Fruit fly (Drosophila melanogaster) whole organism, wandering third instar larva: ENCODE data around the gene Rpt5.

ENCODE experiments used
- Abd-B ChIP-seq: fragments of >200 bp; optimal IDR thresholded peaks from 2 replicates; lab custom pipeline; 2017; ENCODE audit warnings: missing biosample characterization, missing genetic modification characterization
- CG32264 ChIP-seq: fragments of 200-800 bp; sonication (Bioruptor generic); optimal IDR thresholded peaks from 2 replicates; lab custom pipeline; 2016; ENCODE audit warnings: missing biosample characterization, missing genetic modification characterization
- CG9705 ChIP-seq: fragments of 200-800 bp; sonication (Bioruptor generic); optimal IDR thresholded peaks from 2 replicates; lab custom pipeline; 2018; ENCODE audit warnings: missing biosample characterization, mild to moderate bottlenecking, missing genetic modification characterization
- CrebA ChIP-seq: fragments of 200-800 bp; sonication (Bioruptor generic); optimal IDR thresholded peaks from 2 replicates; lab custom pipeline; 2016; ENCODE audit warnings: missing biosample characterization, mild to moderate bottlenecking, missing genetic modification characterization, borderline replicate concordance
- Dfd ChIP-seq: fragments of >200 bp; optimal IDR thresholded peaks from 2 replicates; lab custom pipeline; 2017; ENCODE audit warnings: missing biosample characterization, missing genetic modification characterization
- Dif ChIP-seq: fragments of 200-275, 200-300 bp; sonication (Bioruptor generic); optimal IDR thresholded peaks from 2 replicates; lab custom pipeline; 2018; ENCODE audit warnings: missing biosample characterization, missing genetic modification characterization; ENCODE audit not compliant: partially characterized antibody
- GATAd ChIP-seq: sonication (Bioruptor generic); optimal IDR thresholded peaks from 2 replicates; lab custom pipeline; 2016; ENCODE audit warnings: missing biosample characterization, missing genetic modification characterization
- HLH106 ChIP-seq: fragments of 200-800 bp; optimal IDR thresholded peaks from 3 replicates; lab custom pipeline; 2019; ENCODE audit warnings: missing biosample characterization, mild to moderate bottlenecking, missing genetic modification characterization, moderate library complexity
- Hnf4 ChIP-seq: fragments of 200-800 bp; sonication (Bioruptor generic); optimal IDR thresholded peaks from 2 replicates; lab custom pipeline; 2016; ENCODE audit warnings: missing biosample characterization, mild to moderate bottlenecking, missing genetic modification characterization
- Hr78 ChIP-seq: fragments of >200 bp; optimal IDR thresholded peaks from 2 replicates; lab custom pipeline; 2017; ENCODE audit warnings: missing biosample characterization, missing genetic modification characterization
- Hr83 ChIP-seq: fragments of 200-300 bp; sonication (Bioruptor generic); optimal IDR thresholded peaks from 2 replicates; lab custom pipeline; 2016; ENCODE audit warnings: missing biosample characterization, mild to moderate bottlenecking, missing genetic modification characterization, moderate library complexity; ENCODE audit not compliant: poor library complexity, severe bottlenecking
- Jra ChIP-seq: sonication (Bioruptor generic); optimal IDR thresholded peaks from 2 replicates; lab custom pipeline; 2016; ENCODE audit warnings: missing biosample characterization, missing genetic modification characterization
- Mio ChIP-seq: sonication (Bioruptor generic); optimal IDR thresholded peaks from 2 replicates; lab custom pipeline; 2016; ENCODE audit warnings: missing biosample characterization, missing genetic modification characterization
- Myc ChIP-seq: fragments of >200 bp; optimal IDR thresholded peaks from 2 replicates; lab custom pipeline; 2017
- N ChIP-seq: fragments of >200 bp; optimal IDR thresholded peaks from 2 replicates; lab custom pipeline; 2018; ENCODE audit warnings: missing biosample characterization, missing external identifiers, missing genetic modification characterization
- OdsH ChIP-seq: fragments of 200-800 bp; sonication (Bioruptor generic); optimal IDR thresholded peaks from 2 replicates; lab custom pipeline; 2016; ENCODE audit warnings: missing biosample characterization, mild to moderate bottlenecking, missing genetic modification characterization
- Rel ChIP-seq, 2 experiments: fragments of 200-800 bp; sonication (Bioruptor generic) in 1 of 2; optimal IDR thresholded peaks; 2 replicates in 1 of 2; 3 replicates in 1 of 2; lab custom pipeline; 2016 to 2019; ENCODE audit warnings: mild to moderate bottlenecking in 2 of 2, missing biosample characterization in 2 of 2, missing genetic modification characterization in 2 of 2, moderate library complexity in 1 of 2
- Sp1 ChIP-seq: fragments of 200-800 bp; sonication (Bioruptor generic); optimal IDR thresholded peaks from 3 replicates; lab custom pipeline; 2019; ENCODE audit warnings: missing biosample characterization, mild to moderate bottlenecking, missing genetic modification characterization, moderate library complexity
- Vsx2 ChIP-seq: fragments of 200-300, 225-300 bp; sonication (Bioruptor generic); optimal IDR thresholded peaks from 2 replicates; lab custom pipeline; 2018; ENCODE audit warnings: missing biosample characterization, missing genetic modification characterization; ENCODE audit not compliant: partially characterized antibody
- br ChIP-seq: fragments of 200-800 bp; sonication (Bioruptor generic); optimal IDR thresholded peaks from 2 replicates; lab custom pipeline; 2016; ENCODE audit warnings: missing biosample characterization, missing genetic modification characterization
- brk ChIP-seq: fragments of 200-800 bp; sonication (Bioruptor generic); optimal IDR thresholded peaks from 2 replicates; lab custom pipeline; 2016; ENCODE audit warnings: missing biosample characterization, mild to moderate bottlenecking, missing genetic modification characterization
- dl ChIP-seq, 2 experiments: fragments of 175-275, 200-275 bp in 1 of 2; fragments of 200-275 bp in 1 of 2; sonication (Bioruptor generic); optimal IDR thresholded peaks; lab custom pipeline; 2018; ENCODE audit warnings: mild to moderate bottlenecking in 2 of 2, missing biosample characterization in 2 of 2, missing genetic modification characterization in 2 of 2, moderate library complexity in 2 of 2; ENCODE audit not compliant: partially characterized antibody in 2 of 2, insufficient read depth in 1 of 2
- dmrt93B ChIP-seq: fragments of 200-800 bp; sonication (Bioruptor generic); optimal IDR thresholded peaks from 2 replicates; lab custom pipeline; 2018; ENCODE audit warnings: missing biosample characterization, mild to moderate bottlenecking, missing genetic modification characterization
- dsf ChIP-seq: sonication (Bioruptor generic); optimal IDR thresholded peaks from 2 replicates; lab custom pipeline; 2016; ENCODE audit warnings: missing biosample characterization, missing genetic modification characterization, borderline replicate concordance
- ey ChIP-seq: fragments of 200-800 bp; sonication (Bioruptor generic); optimal IDR thresholded peaks from 2 replicates; lab custom pipeline; 2016; ENCODE audit warnings: missing biosample characterization, missing genetic modification characterization
- foxo ChIP-seq, 2 experiments: fragments of 200-800 bp; sonication (Bioruptor generic); optimal IDR thresholded peaks; 2 replicates in 1 of 2; 3 replicates in 1 of 2; lab custom pipeline; 2016 to 2017; ENCODE audit warnings: missing biosample characterization in 2 of 2, missing genetic modification characterization in 2 of 2
- fru ChIP-seq: fragments of 200-800 bp; sonication (Bioruptor generic); optimal IDR thresholded peaks from 3 replicates; lab custom pipeline; 2016; ENCODE audit warnings: missing biosample characterization, mild to moderate bottlenecking, missing genetic modification characterization
- h ChIP-seq: fragments of 200-800 bp; sonication (Bioruptor generic); optimal IDR thresholded peaks from 3 replicates; lab custom pipeline; 2016; ENCODE audit warnings: missing biosample characterization, mild to moderate bottlenecking, missing genetic modification characterization
- jim ChIP-seq: fragments of 175-275, 200-325 bp; sonication (Bioruptor generic); optimal IDR thresholded peaks from 2 replicates; lab custom pipeline; 2016; ENCODE audit warnings: missing biosample characterization, mild to moderate bottlenecking, missing genetic modification characterization
- lola ChIP-seq: fragments of >200 bp; optimal IDR thresholded peaks from 2 replicates; lab custom pipeline; 2017; ENCODE audit warnings: missing biosample characterization, missing genetic modification characterization
- pan ChIP-seq: fragments of >200 bp; optimal IDR thresholded peaks from 2 replicates; lab custom pipeline; 2017
- psq ChIP-seq: fragments of 200-800 bp; sonication (Bioruptor generic); optimal IDR thresholded peaks from 3 replicates; lab custom pipeline; 2017; ENCODE audit warnings: missing biosample characterization, mild to moderate bottlenecking, missing genetic modification characterization, moderate library complexity
- rgr ChIP-seq: fragments of 200-800 bp; sonication (Bioruptor generic); optimal IDR thresholded peaks from 3 replicates; lab custom pipeline; 2016; ENCODE audit warnings: missing biosample characterization, mild to moderate bottlenecking, missing genetic modification characterization
- sage ChIP-seq: fragments of 200-800 bp; sonication (Bioruptor generic); optimal IDR thresholded peaks from 2 replicates; lab custom pipeline; 2016; ENCODE audit warnings: missing biosample characterization, mild to moderate bottlenecking, missing genetic modification characterization
- sv ChIP-seq: fragments of 200-800 bp; sonication (Bioruptor generic); optimal IDR thresholded peaks from 3 replicates; lab custom pipeline; 2016; ENCODE audit warnings: missing biosample characterization, missing genetic modification characterization
- tai ChIP-seq: sonication (Bioruptor generic); optimal IDR thresholded peaks from 2 replicates; lab custom pipeline; 2016; ENCODE audit warnings: missing biosample characterization, missing genetic modification characterization
- usp ChIP-seq: fragments of >200 bp; optimal IDR thresholded peaks from 2 replicates; lab custom pipeline; 2017; ENCODE audit warnings: missing biosample characterization, missing genetic modification characterization
- woc ChIP-seq: sonication (Bioruptor generic); optimal IDR thresholded peaks from 2 replicates; lab custom pipeline; 2016; ENCODE audit warnings: missing biosample characterization, mild to moderate bottlenecking, missing genetic modification characterization

Rpt5 gene

DNA sequence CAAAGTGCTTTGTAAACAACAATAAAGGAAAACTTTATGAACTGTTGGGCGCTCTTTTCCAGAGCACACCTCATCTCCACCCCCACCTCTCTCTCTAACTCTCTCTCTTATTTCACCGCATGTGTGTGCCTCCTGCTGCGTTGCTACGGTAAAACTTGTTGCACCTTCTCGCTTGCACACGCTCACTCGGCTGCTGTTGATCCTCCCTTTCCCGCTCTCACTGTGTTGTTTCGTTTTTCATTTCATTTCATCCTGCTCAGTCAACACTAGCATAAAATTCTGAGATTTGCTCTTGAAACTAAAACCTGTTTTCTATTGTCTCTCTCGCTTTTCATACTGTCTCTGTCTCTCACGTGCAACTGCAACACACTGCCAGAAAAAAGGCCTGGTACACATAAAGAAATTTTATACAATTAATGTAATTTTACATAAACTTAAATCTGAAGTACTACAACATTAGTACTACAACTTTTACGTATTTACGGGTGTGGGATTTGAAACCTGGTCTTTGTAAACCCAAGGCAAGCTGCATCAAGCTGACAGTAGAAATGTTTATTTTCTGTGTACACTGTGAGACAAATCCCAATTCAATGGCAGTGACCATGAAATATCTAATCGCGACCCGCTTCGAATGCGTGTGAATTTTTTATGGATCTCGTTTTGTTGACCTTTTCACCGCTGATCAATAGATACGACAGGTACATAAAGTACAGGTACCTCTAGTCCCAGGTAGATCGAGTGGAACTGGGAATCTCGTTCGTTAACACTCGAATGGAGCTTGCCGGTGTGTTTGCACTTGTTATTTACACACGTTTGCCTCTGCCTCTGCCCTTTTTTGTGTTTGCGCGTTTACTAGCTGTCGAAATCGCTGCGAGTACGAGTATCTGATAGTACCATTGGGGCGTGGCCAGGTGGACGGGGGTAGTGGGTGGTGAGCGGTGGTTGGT, 30.1 kb downstream of the Rpt5 start:
- TF ChIP-seq ey (peak; percentile 90), Rel (GFP tag; optimal IDR thresholded peaks at IDR 0.05; lab: Kevin White, UChicago) (peak; percentile 73), Rel (tag; optimal IDR thresholded peaks at IDR 0.05; lab: Kevin White, UChicago) (no peak), fru (GFP tag; lab: Kevin White, UChicago) (peak; percentile 88), OdsH (peak; percentile 84), Sp1 (peak; percentile 71), tai (GFP tag; lab: Kevin White, UChicago) (no peak), dsf (GFP tag; lab: Kevin White, UChicago) (peak; percentile 47), CG32264 (peak; percentile 76), br (GFP tag; lab: Kevin White, UChicago) (peak; percentile 81), h (GFP tag; lab: Kevin White, UChicago) (peak; percentile 91), pan (lab: Kevin White, UChicago) (no peak), GATAd (no peak), CG9705 (peak; percentile 15), Vsx2 (GFP tag; lab: Kevin White, UChicago) (peak; percentile 94), Myc (no peak), Dif (GFP tag; lab: Kevin White, UChicago) (peak; percentile 44), Jra (GFP tag; lab: Kevin White, UChicago) (peak; percentile 66), woc (GFP tag; lab: Kevin White, UChicago) (peak; percentile 85), jim (GFP tag; lab: Kevin White, UChicago) (no peak), rgr (GFP tag; lab: Kevin White, UChicago) (peak; percentile 88), Hr78 (GFP tag; lab: Kevin White, UChicago) (no peak), dmrt93B (peak; percentile 61), psq (GFP tag; lab: Kevin White, UChicago) (peak; percentile 79), lola (GFP tag; lab: Kevin White, UChicago) (no peak), Mio (GFP tag; lab: Kevin White, UChicago) (no peak), Hr83 (GFP tag; lab: Kevin White, UChicago) (peak; percentile 97), Hnf4 (peak; percentile 84), foxo (GFP tag; optimal IDR thresholded peaks at IDR 0.05; lab: Kevin White, UChicago) (peak; percentile 37 to 90), HLH106 (peak; percentile 75), sage (GFP tag; lab: Kevin White, UChicago) (no peak), sv (peak; percentile 77)

DNA sequence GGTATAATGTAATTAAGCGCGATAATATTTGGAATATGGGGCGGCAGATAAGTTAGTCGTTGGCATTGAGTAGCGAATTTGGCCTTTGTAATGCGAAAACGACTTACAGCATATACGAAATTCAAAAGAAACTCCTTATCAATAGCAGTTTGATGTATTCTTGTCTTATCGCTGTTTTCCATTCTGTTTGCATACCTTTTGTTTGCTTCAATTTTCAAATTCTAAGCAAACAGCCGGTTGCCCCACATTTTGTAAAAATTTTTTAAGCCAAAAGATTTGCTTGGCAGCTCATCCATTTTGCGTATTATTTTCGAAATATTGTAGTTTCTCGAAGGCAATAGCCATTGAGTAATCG, 30.7 kb downstream of the Rpt5 start:
- TF ChIP-seq foxo (GFP tag; optimal IDR thresholded peaks at IDR 0.05; lab: Kevin White, UChicago) (no peak), jim (GFP tag; lab: Kevin White, UChicago) (no peak), fru (GFP tag; lab: Kevin White, UChicago) (no peak), Hr78 (GFP tag; lab: Kevin White, UChicago) (no peak), GATAd (no peak), Hr83 (GFP tag; lab: Kevin White, UChicago) (no peak), Myc (no peak), woc (GFP tag; lab: Kevin White, UChicago) (no peak), sv (no peak), Mio (GFP tag; lab: Kevin White, UChicago) (no peak), Vsx2 (GFP tag; lab: Kevin White, UChicago) (no peak), dl (GFP tag; optimal IDR thresholded peaks at IDR 0.05; lab: Kevin White, UChicago; ENCODE audit: insufficient read depth in 1 of 2, partially characterized antibody in 2 of 2) (no peak)
- TF ChIP-seq, all 38 proteins: peak for 0

DNA sequence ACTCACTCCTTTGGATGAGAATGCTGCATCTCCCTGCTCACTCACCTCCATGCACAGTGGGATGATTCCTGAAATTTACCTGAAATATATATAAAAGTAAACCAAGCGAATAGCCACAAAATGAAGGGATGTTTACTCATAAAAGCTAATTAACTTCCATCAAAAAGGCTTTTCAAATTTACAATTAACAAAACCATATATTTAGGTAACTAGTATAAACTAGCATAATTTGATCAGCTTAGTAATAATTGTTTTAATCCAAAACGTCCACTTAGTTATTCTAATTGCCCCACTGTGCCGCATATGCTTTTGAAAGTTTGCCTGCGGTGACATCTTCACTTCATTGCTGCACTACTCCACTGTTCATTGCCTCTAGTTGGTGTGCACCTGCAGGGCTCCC, 31.3 kb downstream of the Rpt5 start:
- TF ChIP-seq CG9705 (no peak), Dfd (GFP tag; lab: Kevin White, UChicago) (no peak), N (no peak), CrebA (GFP tag; lab: Kevin White, UChicago) (no peak), foxo (GFP tag; optimal IDR thresholded peaks at IDR 0.05; lab: Kevin White, UChicago) (peak in 1 of 2 experiments; percentile 72), OdsH (peak; percentile 65), Sp1 (peak; percentile 48), h (GFP tag; lab: Kevin White, UChicago) (peak; percentile 75), Myc (no peak), dsf (GFP tag; lab: Kevin White, UChicago) (no peak), Rel (GFP tag; optimal IDR thresholded peaks at IDR 0.05; lab: Kevin White, UChicago) (no peak), Rel (tag; optimal IDR thresholded peaks at IDR 0.05; lab: Kevin White, UChicago) (no peak), CG32264 (no peak), pan (lab: Kevin White, UChicago) (no peak), dl (GFP tag; optimal IDR thresholded peaks at IDR 0.05; lab: Kevin White, UChicago; ENCODE audit: insufficient read depth in 1 of 2, partially characterized antibody in 2 of 2) (no peak), tai (GFP tag; lab: Kevin White, UChicago) (no peak), sv (peak; percentile 13), rgr (GFP tag; lab: Kevin White, UChicago) (peak; percentile 60), Mio (GFP tag; lab: Kevin White, UChicago) (no peak), Hr83 (GFP tag; lab: Kevin White, UChicago) (no peak), Abd-B (GFP tag; lab: Kevin White, UChicago) (no peak), Dif (GFP tag; lab: Kevin White, UChicago) (no peak), ey (peak; percentile 64), fru (GFP tag; lab: Kevin White, UChicago) (peak; percentile 75), Hr78 (GFP tag; lab: Kevin White, UChicago) (no peak), brk (no peak), br (GFP tag; lab: Kevin White, UChicago) (peak; percentile 51), usp (GFP tag; lab: Kevin White, UChicago) (no peak), GATAd (no peak), Jra (GFP tag; lab: Kevin White, UChicago) (no peak), HLH106 (peak; percentile 53), Vsx2 (GFP tag; lab: Kevin White, UChicago) (no peak)
